Worm (Caenorhabditis elegans) whole organism, young adult: ENCODE measurements around the gene ran-1.

ENCODE experiments used
- B0019.2 ChIP-seq: fragments of 200-800 bp; sonication (Bioruptor generic); conservative IDR thresholded peaks from 2 replicates; pipeline ENCODE4 v1.3.6; 2022; ENCODE audit warnings: missing genetic modification reagents, missing genetic modification characterization, missing compliant biosample characterization
- F10E7.11 ChIP-seq: sonication (generic microtip); optimal IDR thresholded peaks from 2 replicates; lab custom pipeline; 2017; ENCODE audit warnings: mild to moderate bottlenecking, missing genetic modification characterization, moderate library complexity, missing compliant biosample characterization
- F22D6.2 ChIP-seq: sonication (generic microtip); optimal IDR thresholded peaks from 2 replicates; lab custom pipeline; 2016; ENCODE audit warnings: mild to moderate bottlenecking, missing genetic modification characterization, missing compliant biosample characterization
- F55B11.4 ChIP-seq: sonication (generic microtip); optimal IDR thresholded peaks from 2 replicates; lab custom pipeline; 2016; ENCODE audit warnings: missing compliant biosample characterization, missing genetic modification characterization, borderline replicate concordance; ENCODE audit not compliant: insufficient read depth
- K11D2.4 ChIP-seq: fragments of 200-800 bp; sonication (Bioruptor generic); IDR thresholded peaks from 2 replicates; pipeline ENCODE4 v1.3.6; 2022; ENCODE audit warnings: missing genetic modification reagents, missing genetic modification characterization, missing compliant biosample characterization
- K12H6.12 ChIP-seq: fragments of 200-800 bp; sonication (Bioruptor generic); optimal IDR thresholded peaks from 2 replicates; lab custom pipeline; 2018; ENCODE audit warnings: mild to moderate bottlenecking, missing genetic modification characterization, missing compliant biosample characterization
- T26A5.8 ChIP-seq: sonication (generic microtip); optimal IDR thresholded peaks from 2 replicates; lab custom pipeline; 2016; ENCODE audit warnings: missing genetic modification characterization, missing compliant biosample characterization
- Y56A3A.18 ChIP-seq: fragments of 200-800 bp; sonication (Bioruptor generic); IDR thresholded peaks from 2 replicates; pipeline ENCODE4 v1.3.6; 2022; ENCODE audit warnings: missing genetic modification reagents, missing genetic modification characterization, missing compliant biosample characterization
- ZK185.1 ChIP-seq: sonication (generic microtip); optimal IDR thresholded peaks from 2 replicates; lab custom pipeline; 2016; ENCODE audit warnings: mild to moderate bottlenecking, missing genetic modification characterization, missing compliant biosample characterization; ENCODE audit not compliant: poor library complexity, severe bottlenecking
- atf-7 ChIP-seq: sonication (generic microtip); optimal IDR thresholded peaks from 2 replicates; lab custom pipeline; 2017; ENCODE audit warnings: mild to moderate bottlenecking, missing genetic modification characterization, missing compliant biosample characterization
- attf-3 ChIP-seq: fragments of 200-800 bp; sonication (Bioruptor generic); conservative IDR thresholded peaks from 2 replicates; pipeline ENCODE4 v1.3.6; 2022; ENCODE audit warnings: missing genetic modification reagents, missing genetic modification characterization, missing compliant biosample characterization
- bed-2 ChIP-seq: fragments of 200-800 bp; sonication (Bioruptor generic); IDR thresholded peaks from 2 replicates; pipeline ENCODE4 v1.3.6; 2022; ENCODE audit warnings: missing genetic modification reagents, missing genetic modification characterization, missing compliant biosample characterization
- cebp-1 ChIP-seq, 2 experiments: fragments of 200-800 bp in 1 of 2; sonication (Bioruptor generic) in 1 of 2; sonication (generic microtip) in 1 of 2; IDR thresholded peaks in 1 of 2; optimal IDR thresholded peaks in 1 of 2; 2 replicates each; pipeline versions ENCODE4 v1.3.6 to Lab custom; 2017 to 2022; ENCODE audit warnings: missing compliant biosample characterization in 2 of 2, missing genetic modification characterization in 2 of 2, mild to moderate bottlenecking in 1 of 2, missing genetic modification reagents in 1 of 2, moderate library complexity in 1 of 2
- cebp-2 ChIP-seq: fragments of 200-800 bp; sonication (Bioruptor generic); IDR thresholded peaks from 2 replicates; pipeline ENCODE4 v1.3.6; 2022; ENCODE audit warnings: missing genetic modification characterization, missing compliant biosample characterization
- ceh-100 ChIP-seq: fragments of 200-800 bp; sonication (Bioruptor generic); IDR thresholded peaks from 2 replicates; pipeline ENCODE4 v1.3.6; 2022; ENCODE audit warnings: missing genetic modification reagents, missing genetic modification characterization, missing compliant biosample characterization
- ceh-79 ChIP-seq: sonication (generic microtip); optimal IDR thresholded peaks from 2 replicates; lab custom pipeline; 2017; ENCODE audit warnings: mild to moderate bottlenecking, missing genetic modification characterization, missing compliant biosample characterization
- chd-7 ChIP-seq: sonication (generic microtip); optimal IDR thresholded peaks from 2 replicates; lab custom pipeline; 2016; ENCODE audit warnings: mild to moderate bottlenecking, missing genetic modification characterization, moderate library complexity, missing compliant biosample characterization
- ekl-4 ChIP-seq: fragments of 200-800 bp; sonication (Bioruptor generic); IDR thresholded peaks from 2 replicates; pipeline ENCODE4 v1.3.6; 2022; ENCODE audit warnings: missing genetic modification reagents, missing genetic modification characterization, missing compliant biosample characterization
- ets-4 ChIP-seq: fragments of 200-800 bp; sonication (Bioruptor generic); optimal IDR thresholded peaks from 2 replicates; lab custom pipeline; 2018; ENCODE audit warnings: mild to moderate bottlenecking, missing genetic modification characterization, missing compliant biosample characterization
- hsf-1 ChIP-seq: fragments of 200-800 bp; sonication (Bioruptor generic); IDR thresholded peaks from 2 replicates; pipeline ENCODE4 v1.3.6; 2022; ENCODE audit warnings: missing genetic modification reagents, missing genetic modification characterization, missing compliant biosample characterization
- lag-1 ChIP-seq: fragments of 200-800 bp; sonication (Bioruptor generic); IDR thresholded peaks from 2 replicates; pipeline ENCODE4 v1.3.6; 2022; ENCODE audit warnings: missing genetic modification reagents, missing genetic modification characterization, missing compliant biosample characterization
- let-526 ChIP-seq: fragments of 200-800 bp; sonication (Bioruptor generic); IDR thresholded peaks from 2 replicates; pipeline ENCODE4 v1.3.6; 2022; ENCODE audit warnings: missing genetic modification reagents, missing genetic modification characterization, missing compliant biosample characterization
- lin-40 ChIP-seq: sonication (generic microtip); optimal IDR thresholded peaks from 2 replicates; lab custom pipeline; 2016; ENCODE audit warnings: missing genetic modification characterization, mild to moderate bottlenecking, missing compliant biosample characterization, missing genotype, missing genetic modification reagents
- lin-54 ChIP-seq: fragments of 200-800 bp; sonication (Bioruptor generic); optimal IDR thresholded peaks from 2 replicates; lab custom pipeline; 2018; ENCODE audit warnings: mild to moderate bottlenecking, missing genetic modification characterization, missing compliant biosample characterization
- lsy-27 ChIP-seq: sonication (generic microtip); optimal IDR thresholded peaks from 2 replicates; lab custom pipeline; 2017; ENCODE audit warnings: missing genetic modification characterization, mild to moderate bottlenecking, missing compliant biosample characterization, antibody characterized with exemption, missing genotype, borderline replicate concordance; ENCODE audit not compliant: insufficient read depth
- madf-10 ChIP-seq: sonication (generic microtip); optimal IDR thresholded peaks from 2 replicates; lab custom pipeline; 2016; ENCODE audit warnings: mild to moderate bottlenecking, missing genetic modification characterization, missing compliant biosample characterization
- madf-3 ChIP-seq: fragments of 200-800 bp; sonication (Bioruptor generic); IDR thresholded peaks from 2 replicates; pipeline ENCODE4 v1.3.6; 2022; ENCODE audit warnings: missing genetic modification reagents, missing genetic modification characterization, missing compliant biosample characterization
- madf-6 ChIP-seq: fragments of 200-800 bp; sonication (Bioruptor generic); IDR thresholded peaks from 2 replicates; pipeline ENCODE4 v1.3.6; 2022; ENCODE audit warnings: missing genetic modification reagents, missing genetic modification characterization, missing compliant biosample characterization
- nfyb-1 ChIP-seq: fragments of 200-800 bp; sonication (Bioruptor generic); IDR thresholded peaks from 2 replicates; pipeline ENCODE4 v1.3.6; 2022; ENCODE audit warnings: missing genetic modification reagents, missing genetic modification characterization, missing compliant biosample characterization
- nhr-80 ChIP-seq: sonication (generic microtip); optimal IDR thresholded peaks from 2 replicates; lab custom pipeline; 2016; ENCODE audit warnings: missing genetic modification characterization, missing compliant biosample characterization
- nhr-90 ChIP-seq: sonication (generic microtip); optimal IDR thresholded peaks from 2 replicates; lab custom pipeline; 2016; ENCODE audit warnings: missing genotype, mild to moderate bottlenecking, missing genetic modification characterization, missing compliant biosample characterization
- rec-8 ChIP-seq, 2 experiments: sonication (generic microtip); optimal IDR thresholded peaks; 2 replicates each; lab custom pipeline; 2016; ENCODE audit warnings: mild to moderate bottlenecking in 2 of 2, missing genetic modification characterization in 2 of 2, missing genetic modification reagents in 2 of 2, missing genotype in 2 of 2, missing biosample characterization in 1 of 2, missing compliant biosample characterization in 1 of 2, moderate library complexity in 1 of 2
- repo-1 ChIP-seq: sonication (generic microtip); optimal IDR thresholded peaks from 2 replicates; lab custom pipeline; 2017; ENCODE audit warnings: mild to moderate bottlenecking, missing genetic modification characterization, missing compliant biosample characterization
- sea-2 ChIP-seq: fragments of 200-800 bp; sonication (Bioruptor generic); IDR thresholded peaks from 2 replicates; pipeline ENCODE4 v1.3.6; 2022; ENCODE audit warnings: missing genetic modification characterization, missing compliant biosample characterization
- snpc-4 ChIP-seq, 5 experiments: fragments of 150-350 bp in 1 of 5; sonication (generic microtip) in 4 of 5; optimal IDR thresholded peaks; 2 replicates each; lab custom pipeline; 2014 to 2018; ENCODE audit warnings: missing genetic modification characterization in 5 of 5, missing biosample characterization in 3 of 5, antibody characterized with exemption in 2 of 5, mild to moderate bottlenecking in 2 of 5, missing compliant biosample characterization in 2 of 5, missing genotype in 2 of 5, moderate library complexity in 2 of 5, missing genetic modification reagents in 1 of 5
- tbp1 ChIP-seq: fragments of 200-800 bp; sonication (Bioruptor generic); optimal IDR thresholded peaks from 2 replicates; lab custom pipeline; 2018; ENCODE audit warnings: mild to moderate bottlenecking, missing genetic modification characterization, missing compliant biosample characterization
- zfh-2 ChIP-seq: fragments of 200-800 bp; sonication (Bioruptor generic); conservative IDR thresholded peaks from 2 replicates; pipeline ENCODE4 v1.3.6; 2022; ENCODE audit warnings: missing genetic modification reagents, missing genetic modification characterization, missing compliant biosample characterization
- zim-3 ChIP-seq: sonication (generic microtip); optimal IDR thresholded peaks from 2 replicates; lab custom pipeline; 2017; ENCODE audit warnings: mild to moderate bottlenecking, missing genetic modification characterization, moderate library complexity, missing compliant biosample characterization
- ztf-6 ChIP-seq: fragments of 200-800 bp; sonication (Bioruptor generic); IDR thresholded peaks from 2 replicates; pipeline ENCODE4 v1.3.6; 2022; ENCODE audit warnings: missing genetic modification reagents, missing genetic modification characterization, missing compliant biosample characterization

Gene ran-1

ce11 chrIII:10717479-10717878 lies 30.0 kb downstream of the ran-1 start (continued):
- TF ChIP-seq rec-8 (tag; optimal IDR thresholded peaks at IDR 0.05; lab: Kevin White, UChicago): no peak
- no peak for TF ChIP-seq attf-3 (GFP tag; lab: Robert Waterston, UW)
- peak; percentile 60 for TF ChIP-seq chd-7 (tag; lab: Kevin White, UChicago)

- TF ChIP-seq cebp-1 (GFP tag; IDR thresholded peaks at IDR 0.05; lab: Robert Waterston, UW): no peak
- TF ChIP-seq cebp-1 (tag; optimal IDR thresholded peaks at IDR 0.05; lab: Kevin White, UChicago): peak; percentile 4
- no peak for TF ChIP-seq bed-2 (GFP tag; lab: Robert Waterston, UW)
- no peak for TF ChIP-seq ztf-6
- no peak for TF ChIP-seq ceh-79 (tag; lab: Kevin White, UChicago)
- TF ChIP-seq K12H6.12 (tag; lab: Kevin White, UChicago): no peak
- TF ChIP-seq, all 124 proteins: peak for 1
These were observed 31.4 kb downstream of the ran-1 start, which contains the start of gene W09D10.4 for ce11 chrIII:10716091-10716490. TSS of gene W09D10.4 (minus strand) at chrIII:10716191.

ce11 chrIII:10714541-10714940 lies 33.0 kb downstream of the ran-1 start:
- 0 out of 2 replicates have a peak, but pooled peaks have one; percentile 21 for TF ChIP-seq nfyb-1 (GFP tag; lab: Robert Waterston, UW)
- 0 out of 2 replicates have a peak, but pooled peaks have one; percentile 31 for TF ChIP-seq madf-3 (GFP tag; lab: Robert Waterston, UW)
- TF ChIP-seq F22D6.2 (tag; lab: Kevin White, UChicago): no peak
- TF ChIP-seq let-526 (GFP tag; lab: Robert Waterston, UW): 0 out of 2 replicates have a peak, but pooled peaks have one; percentile 15
- no peak for TF ChIP-seq ZK185.1 (tag; lab: Kevin White, UChicago)
- no peak for TF ChIP-seq cebp-1 (GFP tag; IDR thresholded peaks at IDR 0.05; lab: Robert Waterston, UW)
- TF ChIP-seq cebp-1 (tag; optimal IDR thresholded peaks at IDR 0.05; lab: Kevin White, UChicago): peak; percentile 23
- TF ChIP-seq ekl-4 (GFP tag; lab: Robert Waterston, UW): 0 out of 2 replicates have a peak, but pooled peaks have one; percentile 51
- no peak for TF ChIP-seq snpc-4 (GFP tag; optimal IDR thresholded peaks at IDR 0.05; lab: Kevin White, UChicago)
- TF ChIP-seq snpc-4 (tag; optimal IDR thresholded peaks at IDR 0.05; lab: Kevin White, UChicago): no peak
- 0 out of 2 replicates have a peak, but pooled peaks have one; percentile 28 for TF ChIP-seq madf-6 (GFP tag; lab: Robert Waterston, UW)
- no peak for TF ChIP-seq F55B11.4 (tag; lab: Kevin White, UChicago)
- TF ChIP-seq atf-7 (tag; lab: Kevin White, UChicago): no peak
- peak; percentile 12 for TF ChIP-seq zim-3 (tag; lab: Kevin White, UChicago)
- TF ChIP-seq repo-1 (tag; lab: Kevin White, UChicago): peak; percentile 6
- 0 out of 2 replicates have a peak, but pooled peaks have one; percentile 24 for TF ChIP-seq K11D2.4
- 0 out of 2 replicates have a peak, but pooled peaks have one; percentile 36 for TF ChIP-seq sea-2 (GFP tag; lab: Robert Waterston, UW)
- no peak for TF ChIP-seq lsy-27 (tag; lab: Kevin White, UChicago)

- TF ChIP-seq lag-1: no peak
- TF ChIP-seq atf-7 (tag; lab: Kevin White, UChicago): peak; percentile 38
- peak; percentile 63; the same call in 1 of the 2 replicates for TF ChIP-seq Y56A3A.18 (GFP tag; lab: Robert Waterston, UW)
- TF ChIP-seq tbp1 (GFP tag; lab: Kevin White, UChicago): no peak
- TF ChIP-seq lin-54 (GFP tag; lab: Kevin White, UChicago): peak; percentile 39
- peak; percentile 57; the same call in 1 of the 2 replicates for TF ChIP-seq ekl-4 (GFP tag; lab: Robert Waterston, UW)
- TF ChIP-seq lin-40 (tag; lab: Kevin White, UChicago): peak; percentile 60
- TF ChIP-seq nfyb-1 (GFP tag; lab: Robert Waterston, UW): peak; percentile 68; the same call in 1 of the 2 replicates
- no peak for TF ChIP-seq attf-3 (GFP tag; lab: Robert Waterston, UW)
- no peak for TF ChIP-seq T26A5.8
- peak; percentile 45 for TF ChIP-seq nhr-90 (tag; lab: Kevin White, UChicago)
- TF ChIP-seq madf-10 (tag; lab: Kevin White, UChicago): peak; percentile 18
- no peak for TF ChIP-seq rec-8 (tag; optimal IDR thresholded peaks at IDR 0.05; lab: Kevin White, UChicago)
- no peak for TF ChIP-seq F10E7.11 (tag; lab: Kevin White, UChicago)
- no peak for TF ChIP-seq cebp-2 (GFP tag; lab: Robert Waterston, UW)
- TF ChIP-seq B0019.2 (GFP tag; lab: Robert Waterston, UW): no peak
- peak; percentile 64 for TF ChIP-seq nhr-80 (tag; lab: Kevin White, UChicago)
- no peak for TF ChIP-seq ets-4 (GFP tag; lab: Kevin White, UChicago)
- no peak for TF ChIP-seq zfh-2 (GFP tag; lab: Robert Waterston, UW)
- TF ChIP-seq hsf-1 (GFP tag; lab: Robert Waterston, UW): peak; percentile 56; the same call in 1 of the 2 replicates
- peak; percentile 20; the same call in 1 of the 2 replicates for TF ChIP-seq ceh-100 (GFP tag; lab: Robert Waterston, UW)
These were observed 36.3 kb downstream of the ran-1 start, which contains the start of gene W09D10.5 for ce11 chrIII:10711192-10711673. TSS of gene W09D10.5 (minus strand) at chrIII:10711536.
